Worm (Caenorhabditis elegans) whole organism, L1 larva: Measurements from ENCODE around the gene Y43C5B.3.

Source experiments
- C04F5.9 ChIP-seq: sonication (generic microtip); optimal IDR thresholded peaks from 2 replicates; lab custom pipeline; 2016; ENCODE audit warnings: missing genetic modification characterization, missing compliant biosample characterization
- Y116A8C.19 ChIP-seq: sonication (generic microtip); optimal IDR thresholded peaks from 2 replicates; lab custom pipeline; 2016; ENCODE audit warnings: missing compliant biosample characterization, missing genetic modification characterization, borderline replicate concordance
- aha-1 ChIP-seq: fragments of 150-350 bp; optimal IDR thresholded peaks from 2 replicates; lab custom pipeline; 2014; ENCODE audit warnings: missing biosample characterization, missing genetic modification characterization
- blmp-1 ChIP-seq: fragments of 150-350 bp; optimal IDR thresholded peaks from 2 replicates; lab custom pipeline; 2014; ENCODE audit warnings: missing biosample characterization, missing genetic modification characterization
- ceh-63 ChIP-seq: fragments of 200-800 bp; sonication (Bioruptor generic); optimal IDR thresholded peaks from 2 replicates; lab custom pipeline; 2018; ENCODE audit warnings: mild to moderate bottlenecking, missing genetic modification characterization, missing compliant biosample characterization
- ceh-8 ChIP-seq: fragments of 200-800 bp; sonication (Bioruptor generic); optimal IDR thresholded peaks from 2 replicates; lab custom pipeline; 2018; ENCODE audit warnings: mild to moderate bottlenecking, missing genetic modification characterization, moderate library complexity, missing compliant biosample characterization
- ceh-82 ChIP-seq, 3 experiments: fragments of 150-350 bp in 1 of 3; sonication (generic microtip) in 2 of 3; optimal IDR thresholded peaks; 2 replicates each; lab custom pipeline; 2014 to 2017; ENCODE audit warnings: missing biosample characterization in 3 of 3, missing genetic modification characterization in 3 of 3
- ces-1 ChIP-seq: fragments of 150-350 bp; optimal IDR thresholded peaks from 2 replicates; lab custom pipeline; 2014; ENCODE audit warnings: missing biosample characterization, missing genetic modification reagents, missing genetic modification characterization
- dpl-1 ChIP-seq, 3 experiments: fragments of 150-350 bp in 2 of 3; sonication (generic microtip) in 1 of 3; optimal IDR thresholded peaks; 2 replicates each; lab custom pipeline; 2014 to 2017; ENCODE audit warnings: missing biosample characterization in 3 of 3, missing genetic modification characterization in 3 of 3, missing genetic modification reagents in 3 of 3
- efl-1 ChIP-seq, 4 experiments: fragments of 150-350 bp; optimal IDR thresholded peaks in 3 of 4; peaks in 1 of 4; 1 replicate in 1 of 4; 2 replicates in 3 of 4; lab custom pipeline; 2014; ENCODE audit warnings: missing biosample characterization in 2 of 4, missing genetic modification characterization in 2 of 4, missing genetic modification reagents in 2 of 4
- elt-2 ChIP-seq: sonication (generic microtip); optimal IDR thresholded peaks from 2 replicates; lab custom pipeline; 2016; ENCODE audit warnings: missing genetic modification characterization, mild to moderate bottlenecking, inconsistent platforms, missing compliant biosample characterization, missing genetic modification reagents
- ets-5 ChIP-seq: fragments of 200-800 bp; sonication (Bioruptor generic); IDR thresholded peaks from 2 replicates; pipeline ENCODE4 v1.3.6; 2022; ENCODE audit warnings: missing genetic modification characterization, missing compliant biosample characterization
- grh-1 ChIP-seq: fragments of 200-800 bp; sonication (Bioruptor generic); IDR thresholded peaks from 2 replicates; pipeline ENCODE4 v1.3.6; 2022; ENCODE audit warnings: missing genetic modification reagents, missing genetic modification characterization, missing compliant biosample characterization
- hlh-17 ChIP-seq: fragments of 200-800 bp; sonication (Bioruptor generic); optimal IDR thresholded peaks from 2 replicates; lab custom pipeline; 2018; ENCODE audit warnings: missing genetic modification characterization, mild to moderate bottlenecking, missing compliant biosample characterization, moderate library complexity, borderline replicate concordance
- hlh-4 ChIP-seq: sonication (generic microtip); optimal IDR thresholded peaks from 2 replicates; lab custom pipeline; 2016; ENCODE audit warnings: mild to moderate bottlenecking, missing genetic modification characterization, missing compliant biosample characterization
- hpl-2 ChIP-seq: fragments of 150-350 bp; optimal IDR thresholded peaks from 2 replicates; lab custom pipeline; 2014; ENCODE audit warnings: missing biosample characterization, missing genetic modification reagents, missing genetic modification characterization
- isw-1 ChIP-seq: fragments of 200-800 bp; sonication (Bioruptor generic); IDR thresholded peaks from 2 replicates; pipeline ENCODE4 v1.3.6; 2022; ENCODE audit warnings: missing genetic modification characterization, missing compliant biosample characterization
- lin-13 ChIP-seq: fragments of 150-350 bp; optimal IDR thresholded peaks from 2 replicates; lab custom pipeline; 2014; ENCODE audit warnings: missing biosample characterization, missing genetic modification reagents, missing genetic modification characterization
- lin-14 ChIP-seq: fragments of 200-800 bp; sonication (Bioruptor generic); optimal IDR thresholded peaks from 2 replicates; lab custom pipeline; 2018; ENCODE audit warnings: mild to moderate bottlenecking, missing genetic modification characterization, moderate library complexity, missing compliant biosample characterization
- lin-35 ChIP-seq, 2 experiments: fragments of 150-350 bp; optimal IDR thresholded peaks; 2 replicates each; lab custom pipeline; 2014; ENCODE audit warnings: missing biosample characterization in 2 of 2, missing genetic modification characterization in 2 of 2, missing genetic modification reagents in 2 of 2
- lir-3 ChIP-seq: sonication (generic microtip); optimal IDR thresholded peaks from 2 replicates; lab custom pipeline; 2016; ENCODE audit warnings: mild to moderate bottlenecking, missing genetic modification characterization, moderate library complexity, missing compliant biosample characterization; ENCODE audit not compliant: poor library complexity
- mab-9 ChIP-seq: fragments of 200-800 bp; sonication (Bioruptor generic); IDR thresholded peaks from 2 replicates; pipeline ENCODE4 v1.3.6; 2022; ENCODE audit warnings: missing genetic modification reagents, missing genetic modification characterization, missing compliant biosample characterization
- mdl-1 ChIP-seq, 2 experiments: fragments of 150-350 bp; optimal IDR thresholded peaks; 2 replicates each; lab custom pipeline; 2014 to 2017; ENCODE audit warnings: missing biosample characterization in 2 of 2, missing genetic modification characterization in 2 of 2, inconsistent platforms in 1 of 2
- mef-2 ChIP-seq: fragments of 150-350 bp; optimal IDR thresholded peaks from 2 replicates; lab custom pipeline; 2014; ENCODE audit warnings: missing biosample characterization, missing genetic modification characterization
- nhr-11 ChIP-seq: fragments of 150-350 bp; optimal IDR thresholded peaks from 2 replicates; lab custom pipeline; 2014; ENCODE audit warnings: missing biosample characterization, missing genetic modification characterization
- nhr-19 ChIP-seq: fragments of 200-800 bp; sonication (Bioruptor generic); conservative IDR thresholded peaks from 2 replicates; pipeline ENCODE4 v1.3.6; 2022; ENCODE audit warnings: missing genetic modification characterization, missing compliant biosample characterization
- nhr-20 ChIP-seq: sonication (generic microtip); optimal IDR thresholded peaks from 2 replicates; lab custom pipeline; 2016; ENCODE audit warnings: mild to moderate bottlenecking, missing genetic modification characterization, missing compliant biosample characterization
- nhr-237 ChIP-seq: fragments of 150-350 bp; optimal IDR thresholded peaks from 2 replicates; lab custom pipeline; 2014; ENCODE audit warnings: missing biosample characterization, missing genetic modification characterization
- nhr-47 ChIP-seq: sonication (generic microtip); optimal IDR thresholded peaks from 2 replicates; lab custom pipeline; 2016; ENCODE audit warnings: mild to moderate bottlenecking, missing genetic modification characterization, moderate library complexity, missing compliant biosample characterization
- nhr-71 ChIP-seq: sonication (generic microtip); optimal IDR thresholded peaks from 2 replicates; lab custom pipeline; 2016; ENCODE audit warnings: mild to moderate bottlenecking, missing genetic modification characterization, moderate library complexity, missing compliant biosample characterization
- nhr-85 ChIP-seq: sonication (generic microtip); peaks from one replicate; lab custom pipeline; 2016; ENCODE audit warnings: missing genetic modification characterization, inconsistent platforms, missing compliant biosample characterization
- nhr-90 ChIP-seq: sonication (generic microtip); optimal IDR thresholded peaks from 2 replicates; lab custom pipeline; 2016; ENCODE audit warnings: mild to moderate bottlenecking, missing genetic modification characterization, missing compliant biosample characterization; ENCODE audit not compliant: poor library complexity
- pag-3 ChIP-seq: sonication (generic microtip); optimal IDR thresholded peaks from 2 replicates; lab custom pipeline; 2017; ENCODE audit warnings: missing genetic modification characterization, mild to moderate bottlenecking, missing compliant biosample characterization, antibody characterized with exemption, borderline replicate concordance; ENCODE audit not compliant: insufficient read depth
- pax-3 ChIP-seq: fragments of 200-800 bp; sonication (Bioruptor generic); optimal IDR thresholded peaks from 2 replicates; lab custom pipeline; 2018; ENCODE audit warnings: mild to moderate bottlenecking, missing genetic modification characterization, moderate library complexity, missing compliant biosample characterization
- pqm-1 ChIP-seq: sonication (generic microtip); optimal IDR thresholded peaks from 3 replicates; lab custom pipeline; 2017; ENCODE audit warnings: missing biosample characterization, missing genetic modification characterization
- rnt-1 ChIP-seq: sonication (generic microtip); optimal IDR thresholded peaks from 2 replicates; lab custom pipeline; 2016; ENCODE audit warnings: mild to moderate bottlenecking, missing genetic modification characterization, moderate library complexity, missing compliant biosample characterization
- skn-1 ChIP-seq: fragments of 150-350 bp; optimal IDR thresholded peaks from 2 replicates; lab custom pipeline; 2014; ENCODE audit warnings: missing biosample characterization, missing genetic modification characterization
- sox-4 ChIP-seq: sonication (generic microtip); optimal IDR thresholded peaks from 2 replicates; lab custom pipeline; 2016; ENCODE audit warnings: missing genetic modification characterization, missing compliant biosample characterization
- tbx-2 ChIP-seq: sonication (generic microtip); optimal IDR thresholded peaks from 2 replicates; lab custom pipeline; 2016; ENCODE audit warnings: missing genetic modification characterization, missing compliant biosample characterization
- tlp-1 ChIP-seq: fragments of 150-350 bp; optimal IDR thresholded peaks from 2 replicates; lab custom pipeline; 2014; ENCODE audit warnings: missing biosample characterization, missing genetic modification characterization
- unc-62 ChIP-seq: fragments of 150-350 bp; optimal IDR thresholded peaks from 2 replicates; lab custom pipeline; 2014; ENCODE audit warnings: missing biosample characterization, missing genetic modification reagents, missing genetic modification characterization
- xbp-1 ChIP-seq: sonication (generic microtip); optimal IDR thresholded peaks from 2 replicates; lab custom pipeline; 2016; ENCODE audit warnings: missing genetic modification characterization, missing compliant biosample characterization
- zag-1 ChIP-seq: fragments of 150-350 bp; optimal IDR thresholded peaks from 2 replicates; lab custom pipeline; 2014; ENCODE audit warnings: missing biosample characterization, missing genetic modification characterization
- ztf-11 ChIP-seq, 2 experiments: sonication (generic microtip); optimal IDR thresholded peaks; 2 replicates each; lab custom pipeline; 2016 to 2017; ENCODE audit warnings: missing genetic modification characterization in 2 of 2, missing biosample characterization in 1 of 2, missing compliant biosample characterization in 1 of 2
- ztf-4 ChIP-seq: fragments of 150-350 bp; optimal IDR thresholded peaks from 2 replicates; lab custom pipeline; 2014; ENCODE audit warnings: missing biosample characterization, missing genetic modification characterization

Y43C5B.3 gene

ce11 chrIV:10373772-10374288, 23.4 kb downstream of the Y43C5B.3 start, which contains the start of gene mpz-5 (continued):
- peak; percentile 37 for TF ChIP-seq sox-4 (tag; lab: Kevin White, UChicago)
- no peak for TF ChIP-seq ces-1
- peak; percentile 18 for TF ChIP-seq pag-3 (tag; lab: Kevin White, UChicago)
- peak; percentile 73 for TF ChIP-seq nhr-19
- TF ChIP-seq hpl-2 (GFP tag; lab: Kevin White, UChicago): peak; percentile 40
- no peak for TF ChIP-seq ztf-11 (tag; optimal IDR thresholded peaks at IDR 0.05; lab: Kevin White, UChicago)
- peak; percentile 65 to 80 (median 79) for TF ChIP-seq dpl-1 (GFP tag; optimal IDR thresholded peaks at IDR 0.05; lab: Kevin White, UChicago)
- TF ChIP-seq grh-1: peak; percentile 10; the same call in 1 of the 2 replicates
- no peak for TF ChIP-seq tlp-1 (tag; lab: Kevin White, UChicago)
- TF ChIP-seq skn-1 (tag; lab: Kevin White, UChicago): peak; percentile 45
- TF ChIP-seq efl-1 (optimal IDR thresholded peaks at IDR 0.05; lab: Kevin White, UChicago): peak; percentile 71 to 77
- TF ChIP-seq efl-1 (GFP tag; optimal IDR thresholded peaks at IDR 0.05 in 1 of 2; lab: Kevin White, UChicago): peak; percentile 72 to 97
- TF ChIP-seq nhr-71 (tag; lab: Kevin White, UChicago): peak; percentile 88
- TF ChIP-seq pqm-1 (tag; lab: Kevin White, UChicago): no peak
- TF ChIP-seq elt-2 (tag; lab: Kevin White, UChicago): peak; percentile 47
- TF ChIP-seq zag-1 (tag; lab: Kevin White, UChicago): no peak
- peak; percentile 51 for TF ChIP-seq isw-1
- TF ChIP-seq ceh-8 (GFP tag; lab: Kevin White, UChicago): peak; percentile 7
- TF ChIP-seq pax-3 (tag; lab: Kevin White, UChicago): no peak
- peak; percentile 79 for TF ChIP-seq lin-14 (GFP tag; lab: Kevin White, UChicago)
- peak; percentile 36 for TF ChIP-seq lin-13 (GFP tag; lab: Kevin White, UChicago)
- TF ChIP-seq Y116A8C.19: no peak
- peak; percentile 86 for TF ChIP-seq nhr-47 (tag; lab: Kevin White, UChicago)
- no peak for TF ChIP-seq mab-9 (GFP tag; lab: Robert Waterston, UW)
- TF ChIP-seq xbp-1 (tag; lab: Kevin White, UChicago): peak; percentile 85
- TF ChIP-seq ztf-4: no peak
- TF ChIP-seq nhr-85 (tag; lab: Kevin White, UChicago): peak; percentile 77
- no peak for TF ChIP-seq hlh-17 (GFP tag; lab: Kevin White, UChicago)
- TF ChIP-seq nhr-11 (tag; lab: Kevin White, UChicago): no peak
- peak; percentile 79 for TF ChIP-seq nhr-20 (tag; lab: Kevin White, UChicago)
- TF ChIP-seq mef-2 (tag; lab: Kevin White, UChicago): peak; percentile 12

DNA sequence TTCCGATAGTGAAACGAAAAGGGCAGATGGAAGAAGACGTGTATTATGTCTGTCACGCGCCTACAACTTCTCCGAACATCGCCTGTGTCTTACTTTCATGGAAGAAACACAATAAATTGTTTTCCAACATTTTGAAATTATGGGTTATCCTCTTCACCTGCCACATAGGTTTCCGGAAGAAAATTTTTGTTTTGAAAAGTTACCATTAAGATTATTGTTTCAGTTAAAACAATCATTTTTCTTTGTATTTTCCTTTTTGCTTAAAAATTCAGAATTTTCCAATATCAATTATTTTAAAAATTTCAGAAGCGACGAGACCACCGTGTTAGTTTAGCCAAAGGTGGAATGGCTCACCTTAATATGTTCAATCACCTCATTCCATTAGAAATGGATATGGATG, 24.2 kb downstream of the Y43C5B.3 start, which contains the start of gene mask-1:
Gene mask-1 (plus strand): TSS at position 301 of the 400 bp plus-strand sequence.
- peak; percentile 23 for TF ChIP-seq blmp-1 (tag; lab: Kevin White, UChicago)
- no peak for TF ChIP-seq unc-62 (GFP tag; lab: Kevin White, UChicago)

ce11 chrIV:10380626-10381025, 30.2 kb downstream of the Y43C5B.3 start:
- TF ChIP-seq C04F5.9 (tag; lab: Kevin White, UChicago) (no peak), mab-9 (GFP tag; lab: Robert Waterston, UW) (no peak), tbx-2 (tag; lab: Kevin White, UChicago) (peak; percentile 50), ets-5 (GFP tag; lab: Robert Waterston, UW) (no peak), nhr-71 (tag; lab: Kevin White, UChicago) (peak; percentile 74), nhr-237 (tag; lab: Kevin White, UChicago) (no peak), ztf-11 (tag; optimal IDR thresholded peaks at IDR 0.05; lab: Kevin White, UChicago) (peak in 1 of 2 experiments; percentile 40), mef-2 (tag; lab: Kevin White, UChicago) (no peak), dpl-1 (GFP tag; optimal IDR thresholded peaks at IDR 0.05; lab: Kevin White, UChicago) (peak; percentile 12 to 24 (median 16)), lir-3 (tag; lab: Kevin White, UChicago) (no peak), ceh-63 (GFP tag; lab: Kevin White, UChicago) (no peak), efl-1 (optimal IDR thresholded peaks at IDR 0.05; lab: Kevin White, UChicago) (peak; percentile 32 to 36), efl-1 (GFP tag; optimal IDR thresholded peaks at IDR 0.05 in 1 of 2; lab: Kevin White, UChicago) (peak; percentile 41 to 94), nhr-90 (tag; lab: Kevin White, UChicago) (peak; percentile 47), blmp-1 (tag; lab: Kevin White, UChicago) (peak; percentile 60), elt-2 (tag; lab: Kevin White, UChicago) (peak; percentile 14), aha-1 (no peak), rnt-1 (tag; lab: Kevin White, UChicago) (peak; percentile 68), hlh-4 (tag; lab: Kevin White, UChicago) (no peak), nhr-85 (tag; lab: Kevin White, UChicago) (peak; percentile 77), ceh-82 (tag; optimal IDR thresholded peaks at IDR 0.05; lab: Kevin White, UChicago) (peak in 1 of 3 experiments; percentile 34), unc-62 (GFP tag; lab: Kevin White, UChicago) (no peak), zag-1 (tag; lab: Kevin White, UChicago) (no peak), lin-35 (GFP tag; optimal IDR thresholded peaks at IDR 0.05; lab: Kevin White, UChicago) (peak; percentile 9 to 67), mdl-1 (tag; optimal IDR thresholded peaks at IDR 0.05; lab: Kevin White, UChicago) (peak in 1 of 2 experiments; percentile 65)
